Fruit fly (Drosophila melanogaster) whole organism: ENCODE measurements around the gene CG10435.

Experiments used
- psq ChIP-seq: fragments of >200 bp; optimal IDR thresholded peaks from 2 replicates; lab custom pipeline; 2017
- usp ChIP-seq: fragments of >200 bp; optimal IDR thresholded peaks from 2 replicates; lab custom pipeline; 2017; ENCODE audit warnings: missing biosample characterization, missing genetic modification characterization, mixed read lengths

- no peak for TF ChIP-seq usp
- TF ChIP-seq psq (lab: Kevin White, UChicago): no peak
Observed at dm6 chr3R:7992100-7992499, 20.9 kb downstream of the CG10435 start.
